Worm (Caenorhabditis elegans) whole organism, L4/young adult: Measurements from ENCODE around the gene srlf-7.

Source experiments
- W03F9.2 ChIP-seq: fragments of 150-350 bp; optimal IDR thresholded peaks from 2 replicates; lab custom pipeline; 2014; ENCODE audit warnings: missing biosample characterization, missing genetic modification characterization
- dao-5 ChIP-seq: sonication (generic microtip); optimal IDR thresholded peaks from 2 replicates; lab custom pipeline; 2016; ENCODE audit warnings: missing genotype, missing genetic modification characterization, moderate library complexity, missing compliant biosample characterization
- him-1 ChIP-seq: sonication (generic microtip); optimal IDR thresholded peaks from 2 replicates; lab custom pipeline; 2016; ENCODE audit warnings: missing genotype, missing genetic modification reagents, missing genetic modification characterization, missing compliant biosample characterization

- TF ChIP-seq him-1 (tag; lab: Kevin White, UChicago) (no peak), W03F9.2 (no peak), dao-5 (tag; lab: Kevin White, UChicago) (no peak)
Observed at ce11 chrIV:7211313-7211712, 22.2 kb downstream of the srlf-7 start.
